Fruit fly (Drosophila melanogaster) whole organism, pupa: ENCODE data around the gene CG42870.
A peak's percentile ranks its signal among the peaks of the same experiment; 100 is the strongest.

ENCODE experiments used
- CG10348 ChIP-seq: fragments of 200-800 bp; sonication (Bioruptor generic); IDR thresholded peaks from 2 replicates; pipeline ENCODE4 v1.3.6; 2022; ENCODE audit warnings: missing biosample characterization, missing genetic modification characterization
- CG12605 ChIP-seq: fragments of 200-800 bp; sonication (Bioruptor generic); IDR thresholded peaks from 2 replicates; pipeline ENCODE4 v1.3.6; 2022; ENCODE audit warnings: missing biosample characterization, missing genetic modification characterization
- CG13204 ChIP-seq: fragments of 200-800 bp; sonication (Bioruptor generic); optimal IDR thresholded peaks from 2 replicates; lab custom pipeline; 2018; ENCODE audit warnings: missing biosample characterization, mild to moderate bottlenecking, missing genetic modification characterization, moderate library complexity
- CG14655 ChIP-seq: fragments of 200-800 bp; sonication (Bioruptor generic); optimal IDR thresholded peaks from 3 replicates; lab custom pipeline; 2017; ENCODE audit warnings: mild to moderate bottlenecking, missing biosample characterization, missing genetic modification reagents, missing genetic modification characterization
- CG15710 ChIP-seq: fragments of 200-800 bp; sonication (Bioruptor generic); optimal IDR thresholded peaks from 2 replicates; lab custom pipeline; 2018; ENCODE audit warnings: missing biosample characterization, mild to moderate bottlenecking, missing genetic modification characterization, moderate library complexity
- CG17806 ChIP-seq: fragments of 200-800 bp; sonication (Bioruptor generic); optimal IDR thresholded peaks from 2 replicates; lab custom pipeline; 2018; ENCODE audit warnings: missing biosample characterization, mild to moderate bottlenecking, missing genetic modification characterization, moderate library complexity
- CG32121 ChIP-seq: fragments of 200-800 bp; sonication (Bioruptor generic); IDR thresholded peaks from 2 replicates; pipeline ENCODE4 v1.3.6; 2022; ENCODE audit warnings: missing biosample characterization, missing genetic modification characterization
- CG34367 ChIP-seq: fragments of 200-800 bp; sonication (Bioruptor generic); optimal IDR thresholded peaks from 2 replicates; lab custom pipeline; 2018; ENCODE audit warnings: missing biosample characterization, mild to moderate bottlenecking, missing genetic modification characterization
- CG4496 ChIP-seq: fragments of 200-800 bp; sonication (Bioruptor generic); IDR thresholded peaks from 3 replicates; pipeline ENCODE4 v1.3.6; 2022; ENCODE audit warnings: missing biosample characterization, missing genetic modification characterization
- CG8159 ChIP-seq: fragments of 200-800 bp; sonication (Bioruptor generic); optimal IDR thresholded peaks from 3 replicates; lab custom pipeline; 2018; ENCODE audit warnings: missing biosample characterization, mild to moderate bottlenecking, missing genetic modification characterization, moderate library complexity
- CG8301 ChIP-seq: fragments of 200-800 bp; sonication (Bioruptor generic); optimal IDR thresholded peaks from 2 replicates; lab custom pipeline; 2018; ENCODE audit warnings: missing biosample characterization, mild to moderate bottlenecking, missing genetic modification characterization
- CG9948 ChIP-seq: fragments of 200-800 bp; sonication (Bioruptor generic); optimal IDR thresholded peaks from 2 replicates; lab custom pipeline; 2018; ENCODE audit warnings: missing biosample characterization, mild to moderate bottlenecking, missing genetic modification characterization, moderate library complexity
- D1 ChIP-seq: fragments of 200-800 bp; sonication (Bioruptor generic); optimal IDR thresholded peaks from 2 replicates; lab custom pipeline; 2018; ENCODE audit warnings: missing biosample characterization, mild to moderate bottlenecking, missing genetic modification characterization, moderate library complexity
- EcR ChIP-seq: fragments of 200-800 bp; sonication (Bioruptor generic); optimal IDR thresholded peaks from 3 replicates; lab custom pipeline; 2019; ENCODE audit warnings: missing biosample characterization, missing genetic modification characterization, mild to moderate bottlenecking, moderate library complexity, missing genetic modification reagents
- Ets98B ChIP-seq: fragments of 200-800 bp; sonication (Bioruptor generic); IDR thresholded peaks from 2 replicates; pipeline ENCODE4 v1.3.6; 2022; ENCODE audit warnings: missing biosample characterization, missing genetic modification characterization
- Pif1A ChIP-seq: fragments of 200-800 bp; sonication (Bioruptor generic); optimal IDR thresholded peaks from 3 replicates; lab custom pipeline; 2016; ENCODE audit warnings: missing biosample characterization, missing genetic modification characterization
- Pif1B ChIP-seq: fragments of 200-800 bp; sonication (Bioruptor generic); optimal IDR thresholded peaks from 3 replicates; lab custom pipeline; 2016; ENCODE audit warnings: missing biosample characterization, missing genetic modification characterization
- Snoo ChIP-seq: fragments of 200-800 bp; sonication (Bioruptor generic); optimal IDR thresholded peaks from 3 replicates; lab custom pipeline; 2017; ENCODE audit warnings: missing biosample characterization, mild to moderate bottlenecking, missing genetic modification characterization, inconsistent platforms
- fd96Ca ChIP-seq: fragments of 200-800 bp; sonication (Bioruptor generic); IDR thresholded peaks from 3 replicates; pipeline ENCODE4 v1.3.6; 2022; ENCODE audit warnings: missing biosample characterization, missing genetic modification characterization
- gl ChIP-seq: fragments of 200-800 bp; sonication (Bioruptor generic); optimal IDR thresholded peaks from 2 replicates; lab custom pipeline; 2018; ENCODE audit warnings: missing biosample characterization, mild to moderate bottlenecking, missing genetic modification characterization
- rn ChIP-seq: fragments of 200-800 bp; sonication (Bioruptor generic); IDR thresholded peaks from 2 replicates; pipeline ENCODE4 v1.3.6; 2022; ENCODE audit warnings: missing biosample characterization, missing genetic modification characterization

Gene CG42870

DNA sequence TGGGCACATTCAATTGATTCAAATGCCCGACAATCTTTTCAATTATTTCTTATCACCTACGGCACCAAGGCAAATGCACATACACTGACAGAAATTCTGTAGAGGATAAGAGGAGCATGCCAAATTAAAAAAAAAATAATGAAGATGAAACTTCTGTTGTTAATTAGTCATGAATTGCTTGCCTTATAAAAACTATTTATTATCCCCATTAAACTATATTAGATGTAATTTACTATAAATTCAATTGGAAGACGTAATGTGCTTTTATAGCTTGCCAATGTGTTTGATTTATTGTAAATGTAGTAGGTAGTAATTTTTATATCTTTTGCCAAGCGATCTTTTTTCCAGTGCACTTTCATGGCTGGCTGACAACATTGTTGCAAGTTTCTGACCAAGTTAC, 5.5 kb downstream of the CG42870 start:
- TF ChIP-seq D1 (no peak), CG8159 (tag; lab: Kevin White, UChicago) (no peak), CG14655 (GFP tag; lab: Kevin White, UChicago) (peak; percentile 29), gl (tag; lab: Kevin White, UChicago) (no peak), CG32121 (GFP tag; lab: Robert Waterston, UW) (peak; percentile 59; the same call in 1 of the 2 replicates), CG15710 (tag; lab: Kevin White, UChicago) (no peak), CG13204 (GFP tag; lab: Kevin White, UChicago) (no peak), CG12605 (GFP tag; lab: Robert Waterston, UW) (no peak), CG4496 (GFP tag; lab: Robert Waterston, UW) (0 out of 3 replicates have a peak, but pooled peaks have one; percentile 33), rn (GFP tag; lab: Robert Waterston, UW) (no peak), Ets98B (GFP tag; lab: Robert Waterston, UW) (peak; percentile 56; the same call in 1 of the 2 replicates), CG17806 (tag; lab: Kevin White, UChicago) (no peak), CG9948 (tag; lab: Kevin White, UChicago) (no peak)

DNA sequence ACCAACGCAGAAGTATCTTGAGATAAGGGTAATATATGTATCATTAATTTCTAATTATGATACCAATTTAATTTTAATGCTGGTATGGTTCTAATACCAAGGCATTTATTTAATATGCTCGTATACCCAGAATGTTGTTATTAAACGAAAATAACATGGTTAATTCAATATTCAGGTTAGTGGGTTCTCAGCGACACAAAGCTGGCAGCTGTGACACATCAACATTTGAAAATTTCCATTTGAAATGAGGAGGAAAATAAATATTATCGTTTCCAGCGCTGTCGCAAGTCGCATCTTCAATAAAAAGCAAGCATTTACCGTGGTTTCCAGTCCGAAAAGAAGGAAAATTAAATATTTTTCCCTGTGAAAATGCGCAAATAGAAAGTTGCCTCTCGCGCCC, 6.2 kb downstream of the CG42870 start:
- TF ChIP-seq CG32121 (GFP tag; lab: Robert Waterston, UW) (no peak), Pif1A (no peak), CG13204 (GFP tag; lab: Kevin White, UChicago) (no peak), CG15710 (tag; lab: Kevin White, UChicago) (no peak), CG34367 (no peak), Snoo (tag; lab: Kevin White, UChicago) (no peak), CG14655 (GFP tag; lab: Kevin White, UChicago) (no peak), CG8301 (tag; lab: Kevin White, UChicago) (no peak), D1 (no peak), EcR (GFP tag; lab: Kevin White, UChicago) (no peak), CG10348 (GFP tag; lab: Robert Waterston, UW) (no peak), CG17806 (tag; lab: Kevin White, UChicago) (no peak), CG12605 (GFP tag; lab: Robert Waterston, UW) (no peak), Pif1B (GFP tag; lab: Kevin White, UChicago) (no peak), CG8159 (tag; lab: Kevin White, UChicago) (no peak), Ets98B (GFP tag; lab: Robert Waterston, UW) (no peak), rn (GFP tag; lab: Robert Waterston, UW) (no peak), CG9948 (tag; lab: Kevin White, UChicago) (no peak)

DNA sequence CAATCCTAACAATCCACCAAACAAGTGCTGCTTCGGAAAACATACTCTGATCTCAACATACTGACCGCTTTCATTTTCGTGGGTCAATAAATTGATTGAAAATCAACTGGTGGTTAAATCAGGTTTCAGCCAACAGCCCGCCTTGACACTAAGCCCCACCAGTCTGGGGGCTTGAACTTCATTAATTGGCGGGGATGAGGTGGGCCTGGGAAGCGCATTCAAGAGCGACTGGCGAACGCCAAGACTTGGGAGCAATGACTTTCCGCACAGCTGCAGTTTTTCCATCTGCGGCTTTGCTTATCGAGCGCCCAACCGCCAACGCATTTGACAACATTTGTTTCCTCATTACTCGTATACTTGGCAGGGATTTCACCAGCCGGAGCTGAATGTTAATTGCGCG, 10.6 kb downstream of the CG42870 start:
- 0 out of 3 replicates have a peak, but pooled peaks have one; percentile 22 for TF ChIP-seq CG4496 (GFP tag; lab: Robert Waterston, UW)
- TF ChIP-seq CG17806 (tag; lab: Kevin White, UChicago), result no peak
- peak; percentile 60 for TF ChIP-seq EcR (GFP tag; lab: Kevin White, UChicago)
- TF ChIP-seq, all 21 proteins: peak for 2

DNA sequence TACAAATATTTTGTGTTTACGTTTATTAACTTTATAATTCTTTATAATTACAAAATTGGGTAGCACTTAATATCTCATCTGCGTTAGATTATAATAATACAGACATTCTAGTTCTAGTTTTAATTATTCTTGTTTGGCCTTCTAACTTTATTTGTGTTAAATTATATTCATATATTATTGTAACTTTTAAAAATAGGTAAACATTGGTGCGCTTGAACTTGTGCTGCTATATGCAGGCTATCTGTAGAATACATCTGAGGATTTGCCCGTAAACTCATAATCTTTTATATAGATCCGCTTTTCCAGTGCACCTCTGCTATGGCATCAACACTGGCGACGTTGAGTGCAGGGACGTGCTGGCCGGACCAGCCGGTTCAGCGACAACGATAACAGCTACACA, 14.7 kb downstream of the CG42870 start:
- peak; percentile 58 for TF ChIP-seq CG14655 (GFP tag; lab: Kevin White, UChicago)
- TF ChIP-seq D1, result no peak
- no peak for TF ChIP-seq fd96Ca (GFP tag; lab: Robert Waterston, UW)
- 0 out of 3 replicates have a peak, but pooled peaks have one; percentile 20 for TF ChIP-seq CG4496 (GFP tag; lab: Robert Waterston, UW)
- TF ChIP-seq CG34367, result no peak
- no peak for TF ChIP-seq Ets98B (GFP tag; lab: Robert Waterston, UW)
- no peak for TF ChIP-seq Snoo (tag; lab: Kevin White, UChicago)
- TF ChIP-seq rn (GFP tag; lab: Robert Waterston, UW), result no peak
- peak; percentile 17 for TF ChIP-seq CG15710 (tag; lab: Kevin White, UChicago)
- no peak for TF ChIP-seq CG9948 (tag; lab: Kevin White, UChicago)
- TF ChIP-seq CG8159 (tag; lab: Kevin White, UChicago), result peak; percentile 57
- TF ChIP-seq gl (tag; lab: Kevin White, UChicago), result no peak
- no peak for TF ChIP-seq CG13204 (GFP tag; lab: Kevin White, UChicago)
- TF ChIP-seq CG32121 (GFP tag; lab: Robert Waterston, UW), result no peak
- no peak for TF ChIP-seq CG12605 (GFP tag; lab: Robert Waterston, UW)
- no peak for TF ChIP-seq EcR (GFP tag; lab: Kevin White, UChicago)
- TF ChIP-seq Pif1A, result no peak
- peak; percentile 37 for TF ChIP-seq CG8301 (tag; lab: Kevin White, UChicago)

DNA sequence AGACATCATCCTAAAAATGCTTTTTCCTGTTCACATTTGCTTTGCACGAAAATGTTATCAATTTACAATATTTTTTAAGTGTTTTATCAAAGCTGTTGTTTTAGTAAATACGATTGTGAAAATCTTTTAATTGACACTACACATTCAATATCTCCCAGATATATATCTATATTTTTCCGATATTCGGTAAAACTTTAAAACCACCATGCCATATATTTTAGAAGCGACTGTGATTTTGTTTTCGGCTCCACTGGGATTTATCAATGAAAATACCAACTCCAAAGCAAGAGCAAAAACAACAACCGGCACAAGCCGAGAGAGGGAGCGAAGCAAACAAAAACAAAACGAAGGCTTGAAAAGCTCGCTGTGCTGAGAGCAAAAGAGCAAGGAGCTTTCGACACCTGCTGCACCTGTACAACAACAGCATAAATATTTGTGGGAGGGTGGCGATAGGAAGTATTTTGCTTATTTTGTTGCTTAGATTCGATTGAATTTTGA, 17.2 kb downstream of the CG42870 start:
- TF ChIP-seq Snoo (tag; lab: Kevin White, UChicago), result peak; percentile 81
- peak; percentile 85 for TF ChIP-seq CG4496 (GFP tag; lab: Robert Waterston, UW)
- peak; percentile 85 for TF ChIP-seq CG14655 (GFP tag; lab: Kevin White, UChicago)
- no peak for TF ChIP-seq CG10348 (GFP tag; lab: Robert Waterston, UW)
- TF ChIP-seq CG34367, result peak; percentile 63
- TF ChIP-seq CG12605 (GFP tag; lab: Robert Waterston, UW), result peak; percentile 43; the same call in 1 of the 2 replicates
- TF ChIP-seq CG13204 (GFP tag; lab: Kevin White, UChicago), result peak; percentile 26
- TF ChIP-seq EcR (GFP tag; lab: Kevin White, UChicago), result no peak
- no peak for TF ChIP-seq fd96Ca (GFP tag; lab: Robert Waterston, UW)
- TF ChIP-seq CG8301 (tag; lab: Kevin White, UChicago), result peak; percentile 83
- TF ChIP-seq rn (GFP tag; lab: Robert Waterston, UW), result peak; percentile 67
- TF ChIP-seq Pif1A, result peak; percentile 79
- peak; percentile 75 for TF ChIP-seq CG15710 (tag; lab: Kevin White, UChicago)
- TF ChIP-seq D1, result peak; percentile 67
- peak; percentile 75 for TF ChIP-seq CG17806 (tag; lab: Kevin White, UChicago)
- peak; percentile 64 for TF ChIP-seq Pif1B (GFP tag; lab: Kevin White, UChicago)
- TF ChIP-seq CG9948 (tag; lab: Kevin White, UChicago), result peak; percentile 79
- TF ChIP-seq gl (tag; lab: Kevin White, UChicago), result peak; percentile 47
- peak; percentile 77 for TF ChIP-seq Ets98B (GFP tag; lab: Robert Waterston, UW)
- TF ChIP-seq CG32121 (GFP tag; lab: Robert Waterston, UW), result peak; percentile 82
- TF ChIP-seq CG8159 (tag; lab: Kevin White, UChicago), result peak; percentile 79
